Fruit fly (Drosophila melanogaster) whole organism, embryonic: Measurements from ENCODE around the gene Idh3a.
A peak's percentile ranks its signal among the peaks of the same experiment; 100 is the strongest.

Experiments used
- Adf1 ChIP-seq: fragments of 200-800 bp; sonication (Bioruptor generic); IDR thresholded peaks from 2 replicates; pipeline ENCODE4 v1.3.6; 2022; ENCODE audit warnings: missing biosample characterization, missing genetic modification characterization
- CG10321 ChIP-seq: fragments of 200-800 bp; sonication (Bioruptor generic); IDR thresholded peaks from 2 replicates; pipeline ENCODE4 v1.3.6; 2022; ENCODE audit warnings: missing biosample characterization, missing genetic modification characterization
- CG14050 ChIP-seq: fragments of 200-800 bp; sonication (Bioruptor generic); IDR thresholded peaks from 3 replicates; pipeline ENCODE4 v1.3.6; 2022; ENCODE audit warnings: missing biosample characterization, missing genetic modification characterization
- CG14965 ChIP-seq: fragments of 200-800 bp; sonication (Bioruptor generic); optimal IDR thresholded peaks from 2 replicates; lab custom pipeline; 2016; ENCODE audit warnings: missing biosample characterization, missing genetic modification characterization, borderline replicate concordance
- CG15269 ChIP-seq: fragments of 200-800 bp; sonication (Bioruptor generic); optimal IDR thresholded peaks from 2 replicates; lab custom pipeline; 2018; ENCODE audit warnings: missing biosample characterization, mild to moderate bottlenecking, missing genetic modification characterization, moderate library complexity
- CG17912 ChIP-seq: fragments of 200-800 bp; sonication (Bioruptor generic); optimal IDR thresholded peaks from 2 replicates; lab custom pipeline; 2018; ENCODE audit warnings: missing biosample characterization, mild to moderate bottlenecking, missing genetic modification characterization
- CG2678 ChIP-seq: fragments of 200-800 bp; sonication (Bioruptor generic); optimal IDR thresholded peaks from 3 replicates; lab custom pipeline; 2019; ENCODE audit warnings: missing biosample characterization, mild to moderate bottlenecking, missing genetic modification characterization, moderate library complexity
- CG8478 ChIP-seq: fragments of >200 bp; optimal IDR thresholded peaks from 2 replicates; lab custom pipeline; 2018
- CG8944 ChIP-seq: fragments of 200-800 bp; sonication (Bioruptor generic); optimal IDR thresholded peaks from 3 replicates; lab custom pipeline; 2016; ENCODE audit warnings: missing biosample characterization, missing genetic modification characterization
- CG9727 ChIP-seq: fragments of 200-800 bp; sonication (Bioruptor generic); optimal IDR thresholded peaks from 3 replicates; lab custom pipeline; 2017; ENCODE audit warnings: missing biosample characterization, mild to moderate bottlenecking, missing genetic modification characterization
- Dbx ChIP-seq: fragments of 200-800 bp; sonication (Bioruptor generic); IDR thresholded peaks from 3 replicates; pipeline ENCODE4 v1.3.6; 2022; ENCODE audit warnings: missing biosample characterization, missing genetic modification characterization
- Dp ChIP-seq: fragments of 200-800 bp; sonication (Bioruptor generic); optimal IDR thresholded peaks from 2 replicates; lab custom pipeline; 2018; ENCODE audit warnings: missing biosample characterization, mild to moderate bottlenecking, missing genetic modification characterization, moderate library complexity
- Drgx ChIP-seq: fragments of 200-800 bp; sonication (Bioruptor generic); IDR thresholded peaks from 2 replicates; pipeline ENCODE4 v1.3.6; 2022; ENCODE audit warnings: missing biosample characterization, missing genetic modification characterization
- E2f1 ChIP-seq: fragments of 200-800 bp; sonication (Bioruptor generic); IDR thresholded peaks from 2 replicates; pipeline ENCODE4 v1.3.6; 2022; ENCODE audit warnings: missing biosample characterization, missing genetic modification characterization
- Ets97D ChIP-seq: fragments of 200-800 bp; sonication (Bioruptor generic); optimal IDR thresholded peaks from 3 replicates; lab custom pipeline; 2016; ENCODE audit warnings: missing biosample characterization, missing genetic modification characterization
- Hr51 ChIP-seq, 2 experiments: fragments of 200-800 bp; sonication (Bioruptor generic); optimal IDR thresholded peaks; 2 replicates in 1 of 2; 3 replicates in 1 of 2; lab custom pipeline; 2016 to 2018; ENCODE audit warnings: missing biosample characterization in 2 of 2, missing genetic modification characterization in 2 of 2, mild to moderate bottlenecking in 1 of 2, moderate library complexity in 1 of 2
- Hr78 ChIP-seq, 2 experiments: fragments of 200-800 bp in 1 of 2; fragments of >200 bp in 1 of 2; sonication (Bioruptor generic) in 1 of 2; optimal IDR thresholded peaks; 2 replicates each; lab custom pipeline; 2017 to 2019; ENCODE audit warnings: missing biosample characterization in 2 of 2, missing genetic modification characterization in 2 of 2, mild to moderate bottlenecking in 1 of 2, moderate library complexity in 1 of 2
- Lim3 ChIP-seq: fragments of 200-800 bp; sonication (Bioruptor generic); IDR thresholded peaks from 2 replicates; pipeline ENCODE4 v1.3.6; 2022; ENCODE audit warnings: missing biosample characterization, missing genetic modification characterization
- MBD-R2 ChIP-seq: fragments of 200-800 bp; sonication (Bioruptor generic); IDR thresholded peaks from 2 replicates; pipeline ENCODE4 v1.3.6; 2022; ENCODE audit warnings: missing biosample characterization, missing genetic modification characterization
- Med ChIP-seq: fragments of 200-800 bp; sonication (Bioruptor generic); peaks from one replicate; lab custom pipeline; 2016; ENCODE audit warnings: missing biosample characterization, missing genetic modification characterization, mild to moderate bottlenecking, inconsistent platforms, moderate library complexity
- Meics ChIP-seq: fragments of 200-800 bp; sonication (Bioruptor generic); optimal IDR thresholded peaks from 2 replicates; lab custom pipeline; 2017; ENCODE audit warnings: missing biosample characterization, mild to moderate bottlenecking, missing genetic modification characterization
- NC2β ChIP-seq: fragments of 200-800 bp; sonication (Bioruptor generic); optimal IDR thresholded peaks from 2 replicates; lab custom pipeline; 2016; ENCODE audit warnings: missing biosample characterization, missing genetic modification characterization
- Nf-YC ChIP-seq: fragments of 200-800 bp; optimal IDR thresholded peaks from 3 replicates; lab custom pipeline; 2019; ENCODE audit warnings: missing biosample characterization, mild to moderate bottlenecking, missing genetic modification characterization, moderate library complexity
- PHDP ChIP-seq: fragments of 200-800 bp; sonication (Bioruptor generic); optimal IDR thresholded peaks from 3 replicates; lab custom pipeline; 2018; ENCODE audit warnings: missing biosample characterization, mild to moderate bottlenecking, missing genetic modification characterization, moderate library complexity
- Pdp1 ChIP-seq, 2 experiments: fragments of 200-800 bp; sonication (Bioruptor generic); optimal IDR thresholded peaks; 3 replicates each; lab custom pipeline; 2016; ENCODE audit warnings: missing biosample characterization in 2 of 2, missing genetic modification characterization in 2 of 2, mild to moderate bottlenecking in 1 of 2, moderate library complexity in 1 of 2
- TFAM ChIP-seq: fragments of 200-800 bp; sonication (Bioruptor generic); optimal IDR thresholded peaks from 2 replicates; lab custom pipeline; 2017; ENCODE audit warnings: missing biosample characterization, missing genetic modification characterization, inconsistent platforms
- ase ChIP-seq: fragments of 200-800 bp; sonication (Bioruptor generic); IDR thresholded peaks from 3 replicates; pipeline ENCODE4 v1.3.6; 2022; ENCODE audit warnings: missing biosample characterization, missing genetic modification characterization
- cato ChIP-seq: fragments of 200-800 bp; sonication (Bioruptor generic); optimal IDR thresholded peaks from 2 replicates; lab custom pipeline; 2016; ENCODE audit warnings: missing biosample characterization, missing genetic modification characterization, borderline replicate concordance
- crol ChIP-seq: fragments of 200-800 bp; sonication (Bioruptor generic); IDR thresholded peaks from 2 replicates; pipeline ENCODE4 v1.3.6; 2022; ENCODE audit warnings: missing biosample characterization, missing genetic modification characterization
- dimm ChIP-seq: fragments of 200-800 bp; sonication (Bioruptor generic); IDR thresholded peaks from 2 replicates; pipeline ENCODE4 v1.3.6; 2022; ENCODE audit warnings: missing biosample characterization, missing genetic modification characterization
- ewg ChIP-seq: fragments of 200-800 bp; sonication (Bioruptor generic); optimal IDR thresholded peaks from 3 replicates; lab custom pipeline; 2017; ENCODE audit warnings: mild to moderate bottlenecking, missing biosample characterization, missing genetic modification reagents, missing genetic modification characterization
- gcm2 ChIP-seq: fragments of 200-800 bp; sonication (Bioruptor generic); optimal IDR thresholded peaks from 2 replicates; lab custom pipeline; 2016; ENCODE audit warnings: missing biosample characterization, missing genetic modification characterization
- gem ChIP-seq: fragments of 200-800 bp; sonication (Bioruptor generic); optimal IDR thresholded peaks from 2 replicates; lab custom pipeline; 2019; ENCODE audit warnings: missing biosample characterization, mild to moderate bottlenecking, missing genetic modification characterization, moderate library complexity
- gfzf ChIP-seq: fragments of 200-800 bp; sonication (Bioruptor generic); optimal IDR thresholded peaks from 2 replicates; lab custom pipeline; 2016; ENCODE audit warnings: missing biosample characterization, mild to moderate bottlenecking, missing genetic modification characterization, moderate library complexity
- ken ChIP-seq: fragments of 200-800 bp; sonication (Bioruptor generic); IDR thresholded peaks from 3 replicates; pipeline ENCODE4 v1.3.6; 2022; ENCODE audit warnings: missing biosample characterization, missing genetic modification characterization
- kni ChIP-seq: fragments of 200-800 bp; sonication (Bioruptor generic); optimal IDR thresholded peaks from 3 replicates; lab custom pipeline; 2017; ENCODE audit warnings: mild to moderate bottlenecking, missing biosample characterization, missing genetic modification reagents, missing genetic modification characterization
- nerfin-2 ChIP-seq: fragments of 200-800 bp; sonication (Bioruptor generic); IDR thresholded peaks from 2 replicates; pipeline ENCODE4 v1.3.6; 2022; ENCODE audit warnings: missing biosample characterization, missing genetic modification characterization; ENCODE audit not compliant: partially characterized antibody
- peb ChIP-seq: fragments of 200-800 bp; sonication (Bioruptor generic); IDR thresholded peaks from 2 replicates; pipeline ENCODE4 v1.3.6; 2022; ENCODE audit warnings: missing biosample characterization, missing genetic modification characterization
- pfk ChIP-seq: fragments of 200-800 bp; sonication (Bioruptor generic); optimal IDR thresholded peaks from 2 replicates; lab custom pipeline; 2018; ENCODE audit warnings: missing biosample characterization, mild to moderate bottlenecking, missing genetic modification characterization, moderate library complexity
- pho ChIP-seq: fragments of 200-800 bp; sonication (Bioruptor generic); optimal IDR thresholded peaks from 2 replicates; lab custom pipeline; 2016; ENCODE audit warnings: missing biosample characterization, missing genetic modification characterization
- pita ChIP-seq: fragments of 200-800 bp; sonication (Bioruptor generic); optimal IDR thresholded peaks from 2 replicates; lab custom pipeline; 2017; ENCODE audit warnings: missing biosample characterization, mild to moderate bottlenecking, missing genetic modification characterization
- prd ChIP-seq, 3 experiments: fragments of >200 bp in 2 of 3; fragments of 200-800 bp in 1 of 3; sonication (Bioruptor generic) in 1 of 3; optimal IDR thresholded peaks in 2 of 3; IDR thresholded peaks in 1 of 3; 2 replicates in 2 of 3; 3 replicates in 1 of 3; pipeline versions ENCODE4 v1.3.6 to Lab custom; 2017 to 2022; ENCODE audit warnings: missing biosample characterization in 1 of 3, missing genetic modification characterization in 1 of 3
- psq ChIP-seq: fragments of 200-800 bp; sonication (Bioruptor generic); optimal IDR thresholded peaks from 2 replicates; lab custom pipeline; 2017; ENCODE audit warnings: missing biosample characterization, missing genetic modification characterization
- shn ChIP-seq: fragments of 200-800 bp; sonication (Bioruptor generic); optimal IDR thresholded peaks from 3 replicates; lab custom pipeline; 2016; ENCODE audit warnings: missing biosample characterization, missing genetic modification characterization
- stwl ChIP-seq: fragments of 200-800 bp; sonication (Bioruptor generic); optimal IDR thresholded peaks from 3 replicates; lab custom pipeline; 2018; ENCODE audit warnings: missing biosample characterization, mild to moderate bottlenecking, missing genetic modification characterization, moderate library complexity
- tll ChIP-seq, 2 experiments: fragments of 200-800 bp in 1 of 2; fragments of >200 bp in 1 of 2; sonication (Bioruptor generic) in 1 of 2; optimal IDR thresholded peaks; 2 replicates each; lab custom pipeline; 2017 to 2019; ENCODE audit warnings: missing biosample characterization in 2 of 2, missing genetic modification characterization in 2 of 2, mild to moderate bottlenecking in 1 of 2, moderate library complexity in 1 of 2
- unpg ChIP-seq: fragments of 200-800 bp; sonication (Bioruptor generic); optimal IDR thresholded peaks from 3 replicates; lab custom pipeline; 2018; ENCODE audit warnings: missing biosample characterization, mild to moderate bottlenecking, missing genetic modification characterization, moderate library complexity
- vfl ChIP-seq: fragments of 200-800 bp; sonication (Bioruptor generic); optimal IDR thresholded peaks from 2 replicates; lab custom pipeline; 2016; ENCODE audit warnings: missing biosample characterization, missing genetic modification characterization
- zen ChIP-seq: fragments of 200-800 bp; sonication (Bioruptor generic); optimal IDR thresholded peaks from 3 replicates; lab custom pipeline; 2018; ENCODE audit warnings: missing biosample characterization, mild to moderate bottlenecking, missing genetic modification characterization, moderate library complexity

Gene Idh3a

DNA sequence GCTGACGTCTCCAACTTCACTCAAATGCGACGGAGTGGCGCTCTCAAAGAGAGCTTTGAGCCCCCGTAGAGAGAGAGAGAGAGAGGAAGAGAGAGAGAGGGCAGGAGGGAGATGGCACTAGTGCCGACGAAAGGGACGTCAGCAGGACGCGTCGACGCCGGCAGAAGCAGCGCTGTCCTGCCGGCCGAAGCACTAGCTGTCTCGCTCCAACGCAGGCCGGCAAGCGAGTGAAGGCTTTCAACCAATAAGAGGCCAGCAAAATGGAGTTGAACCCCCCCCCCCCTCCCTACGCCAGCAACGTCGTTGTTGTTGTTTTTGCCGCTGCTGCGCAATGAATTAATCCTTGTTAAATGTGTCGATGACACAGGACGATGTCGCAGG, 25.0 kb upstream of the Idh3a start (continued):
- TF ChIP-seq shn, result no peak
- TF ChIP-seq kni, result no peak
- no peak for TF ChIP-seq CG15269 (tag; lab: Kevin White, UChicago)
- peak; percentile 96 for TF ChIP-seq Nf-YC (tag; lab: Kevin White, UChicago)
- no peak for TF ChIP-seq prd (optimal IDR thresholded peaks at IDR 0.05; lab: Kevin White, UChicago)
- TF ChIP-seq prd (GFP tag; IDR thresholded peaks at IDR 0.05; lab: Robert Waterston, UW), result no peak
- TF ChIP-seq Dbx (GFP tag; lab: Robert Waterston, UW), result no peak
- no peak for TF ChIP-seq cato (GFP tag; lab: Kevin White, UChicago)
- no peak for TF ChIP-seq ken
- TF ChIP-seq Lim3 (GFP tag; lab: Robert Waterston, UW), result no peak
- TF ChIP-seq stwl (tag; lab: Kevin White, UChicago), result no peak
- TF ChIP-seq CG14965 (GFP tag; lab: Kevin White, UChicago), result no peak
- no peak for TF ChIP-seq vfl (GFP tag; lab: Kevin White, UChicago)
- TF ChIP-seq pho (GFP tag; lab: Kevin White, UChicago), result no peak
- TF ChIP-seq dimm (GFP tag; lab: Robert Waterston, UW), result no peak
- TF ChIP-seq CG2678 (tag; lab: Kevin White, UChicago), result no peak
- TF ChIP-seq zen (tag; lab: Kevin White, UChicago), result no peak
- no peak for TF ChIP-seq Drgx (GFP tag; lab: Robert Waterston, UW)
- TF ChIP-seq ewg (GFP tag; lab: Kevin White, UChicago), result peak; percentile 86
- no peak for TF ChIP-seq pita (GFP tag; lab: Kevin White, UChicago)
- no peak for TF ChIP-seq CG17912 (GFP tag; lab: Kevin White, UChicago)
- no peak for TF ChIP-seq peb (GFP tag; lab: Robert Waterston, UW)
- TF ChIP-seq Hr78 (GFP tag; optimal IDR thresholded peaks at IDR 0.05; lab: Kevin White, UChicago), result no peak
- no peak for TF ChIP-seq gcm2 (GFP tag; lab: Kevin White, UChicago)
- TF ChIP-seq PHDP (tag; lab: Kevin White, UChicago), result no peak
- no peak for TF ChIP-seq CG14050 (GFP tag; lab: Robert Waterston, UW)
- TF ChIP-seq CG8944 (GFP tag; lab: Kevin White, UChicago), result no peak
- TF ChIP-seq CG9727, result no peak

DNA sequence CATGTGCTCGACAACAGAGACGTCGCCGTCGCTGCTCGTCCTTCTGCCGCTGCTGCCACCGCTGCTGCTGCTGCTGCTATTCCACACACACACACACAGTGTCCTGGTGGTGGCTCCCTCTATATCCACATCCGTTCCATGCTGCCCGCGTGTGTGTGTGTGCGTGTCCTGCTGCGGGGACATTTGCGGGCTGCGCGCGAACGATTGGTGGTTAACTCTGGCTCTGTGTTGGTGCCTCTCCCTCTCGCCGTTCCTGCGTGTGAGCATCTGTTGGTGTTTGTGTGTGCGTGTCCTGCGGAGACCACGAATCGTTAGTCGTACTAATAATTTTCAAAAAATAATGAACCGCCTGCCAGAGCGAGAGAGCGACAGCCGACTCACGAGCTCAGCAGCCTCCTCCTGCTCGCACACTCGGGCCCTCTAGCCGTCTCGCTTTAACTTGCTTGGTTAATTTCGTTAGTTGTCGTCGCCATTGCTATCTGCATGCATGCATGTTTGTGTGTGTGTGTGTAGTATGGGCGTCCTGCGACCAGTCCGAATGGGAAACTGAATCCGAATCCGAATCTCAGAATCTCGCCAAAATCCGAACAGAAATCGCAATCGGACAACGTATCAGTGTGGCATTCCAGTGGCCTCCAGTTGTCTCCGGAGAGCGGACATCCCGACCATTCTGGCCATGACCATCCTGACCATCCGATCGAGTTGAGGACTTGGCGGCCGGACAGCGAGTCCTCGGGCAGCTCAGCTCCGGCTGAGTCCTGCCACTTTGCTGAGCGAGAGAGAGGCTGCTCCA, 24.5 kb upstream of the Idh3a start:
- no peak for TF ChIP-seq ase (GFP tag; lab: Robert Waterston, UW)
- TF ChIP-seq crol (GFP tag; lab: Robert Waterston, UW), result peak; percentile 15; the same call in 1 of the 2 replicates
- TF ChIP-seq E2f1 (GFP tag; lab: Robert Waterston, UW), result no peak
- TF ChIP-seq tll (GFP tag; optimal IDR thresholded peaks at IDR 0.05; lab: Kevin White, UChicago), result no peak
- TF ChIP-seq pfk (GFP tag; lab: Kevin White, UChicago), result peak; percentile 85
- no peak for TF ChIP-seq Meics (GFP tag; lab: Kevin White, UChicago)
- no peak for TF ChIP-seq unpg (GFP tag; lab: Kevin White, UChicago)
- peak; percentile 31 for TF ChIP-seq Med
- TF ChIP-seq gem (tag; lab: Kevin White, UChicago), result no peak
- TF ChIP-seq gfzf (GFP tag; lab: Kevin White, UChicago), result no peak
- TF ChIP-seq Dp (GFP tag; lab: Kevin White, UChicago), result no peak
- peak; percentile 35 for TF ChIP-seq Ets97D (GFP tag; lab: Kevin White, UChicago)
- peak; percentile 81 for TF ChIP-seq Adf1
- no peak for TF ChIP-seq TFAM (GFP tag; lab: Kevin White, UChicago)
- peak; percentile 92 for TF ChIP-seq CG10321 (GFP tag; lab: Robert Waterston, UW)
- TF ChIP-seq Hr51 (GFP tag; optimal IDR thresholded peaks at IDR 0.05; lab: Kevin White, UChicago), result no peak
- TF ChIP-seq psq, result no peak
- TF ChIP-seq Pdp1 (GFP tag; optimal IDR thresholded peaks at IDR 0.05; lab: Kevin White, UChicago), result no peak
- no peak for TF ChIP-seq NC2β (GFP tag; lab: Kevin White, UChicago)
- no peak for TF ChIP-seq nerfin-2
- TF ChIP-seq MBD-R2 (GFP tag; lab: Robert Waterston, UW), result no peak
- peak; percentile 54 for TF ChIP-seq CG8478 (lab: Kevin White, UChicago)
